Fruit fly (Drosophila melanogaster) whole organism, pupa: ENCODE results near the gene wgn.

ENCODE experiments used
- CG15710 ChIP-seq: fragments of 200-800 bp; sonication (Bioruptor generic); optimal IDR thresholded peaks from 2 replicates; lab custom pipeline; 2018; ENCODE audit warnings: missing biosample characterization, mild to moderate bottlenecking, missing genetic modification characterization, moderate library complexity
- CG17806 ChIP-seq: fragments of 200-800 bp; sonication (Bioruptor generic); optimal IDR thresholded peaks from 2 replicates; lab custom pipeline; 2018; ENCODE audit warnings: missing biosample characterization, mild to moderate bottlenecking, missing genetic modification characterization, moderate library complexity
- CG32121 ChIP-seq: fragments of 200-800 bp; sonication (Bioruptor generic); IDR thresholded peaks from 2 replicates; pipeline ENCODE4 v1.3.6; 2022; ENCODE audit warnings: missing biosample characterization, missing genetic modification characterization
- CG4496 ChIP-seq: fragments of 200-800 bp; sonication (Bioruptor generic); IDR thresholded peaks from 3 replicates; pipeline ENCODE4 v1.3.6; 2022; ENCODE audit warnings: missing biosample characterization, missing genetic modification characterization
- CG8159 ChIP-seq: fragments of 200-800 bp; sonication (Bioruptor generic); optimal IDR thresholded peaks from 3 replicates; lab custom pipeline; 2018; ENCODE audit warnings: missing biosample characterization, mild to moderate bottlenecking, missing genetic modification characterization, moderate library complexity
- CG8301 ChIP-seq: fragments of 200-800 bp; sonication (Bioruptor generic); optimal IDR thresholded peaks from 2 replicates; lab custom pipeline; 2018; ENCODE audit warnings: missing biosample characterization, mild to moderate bottlenecking, missing genetic modification characterization
- EcR ChIP-seq: fragments of 200-800 bp; sonication (Bioruptor generic); optimal IDR thresholded peaks from 3 replicates; lab custom pipeline; 2019; ENCODE audit warnings: missing biosample characterization, missing genetic modification characterization, mild to moderate bottlenecking, moderate library complexity, missing genetic modification reagents
- Ets98B ChIP-seq: fragments of 200-800 bp; sonication (Bioruptor generic); IDR thresholded peaks from 2 replicates; pipeline ENCODE4 v1.3.6; 2022; ENCODE audit warnings: missing biosample characterization, missing genetic modification characterization
- Pif1A ChIP-seq: fragments of 200-800 bp; sonication (Bioruptor generic); optimal IDR thresholded peaks from 3 replicates; lab custom pipeline; 2016; ENCODE audit warnings: missing biosample characterization, missing genetic modification characterization
- Snoo ChIP-seq: fragments of 200-800 bp; sonication (Bioruptor generic); optimal IDR thresholded peaks from 3 replicates; lab custom pipeline; 2017; ENCODE audit warnings: missing biosample characterization, mild to moderate bottlenecking, missing genetic modification characterization, inconsistent platforms
- fd96Ca ChIP-seq: fragments of 200-800 bp; sonication (Bioruptor generic); IDR thresholded peaks from 3 replicates; pipeline ENCODE4 v1.3.6; 2022; ENCODE audit warnings: missing biosample characterization, missing genetic modification characterization
- rn ChIP-seq: fragments of 200-800 bp; sonication (Bioruptor generic); IDR thresholded peaks from 2 replicates; pipeline ENCODE4 v1.3.6; 2022; ENCODE audit warnings: missing biosample characterization, missing genetic modification characterization

- TF ChIP-seq fd96Ca (GFP tag; lab: Robert Waterston, UW) (no peak), Ets98B (GFP tag; lab: Robert Waterston, UW) (no peak), Snoo (tag; lab: Kevin White, UChicago) (no peak), CG4496 (GFP tag; lab: Robert Waterston, UW) (no peak), CG8301 (tag; lab: Kevin White, UChicago) (no peak), CG8159 (tag; lab: Kevin White, UChicago) (no peak), CG17806 (tag; lab: Kevin White, UChicago) (no peak), rn (no peak), CG32121 (GFP tag; lab: Robert Waterston, UW) (no peak), EcR (GFP tag; lab: Kevin White, UChicago) (no peak), CG15710 (tag; lab: Kevin White, UChicago) (no peak), Pif1A (GFP tag; lab: Kevin White, UChicago) (no peak)
These were observed 35.2 kb upstream of the wgn start for dm6 chrX:18669811-18670477.
